Worm (Caenorhabditis elegans) whole organism, L3 larva: ENCODE measurements around the gene ZK1236.1.

ENCODE experiments used
- R02D3.7 ChIP-seq: fragments of 150-350 bp; optimal IDR thresholded peaks from 2 replicates; lab custom pipeline; 2014; ENCODE audit warnings: missing biosample characterization, missing genetic modification characterization
- ZK546.5 ChIP-seq: sonication (generic microtip); optimal IDR thresholded peaks from 2 replicates; lab custom pipeline; 2017; ENCODE audit warnings: missing biosample characterization, missing genetic modification characterization
- aly-2 ChIP-seq: fragments of 150-350 bp; optimal IDR thresholded peaks from 2 replicates; lab custom pipeline; 2014; ENCODE audit warnings: missing biosample characterization, missing genetic modification characterization
- ama-1 ChIP-seq: fragments of 150-350 bp; optimal IDR thresholded peaks from 2 replicates; lab custom pipeline; 2018
- ceh-16 ChIP-seq: sonication (generic microtip); optimal IDR thresholded peaks from 2 replicates; lab custom pipeline; 2017; ENCODE audit warnings: missing biosample characterization, missing genetic modification characterization
- ceh-28 ChIP-seq: fragments of 150-350 bp; optimal IDR thresholded peaks from 2 replicates; lab custom pipeline; 2014; ENCODE audit warnings: missing biosample characterization, missing genetic modification reagents, missing genetic modification characterization
- daf-12 ChIP-seq: fragments of 150-350 bp; optimal IDR thresholded peaks from 2 replicates; lab custom pipeline; 2014; ENCODE audit warnings: missing biosample characterization, missing genetic modification reagents, missing genetic modification characterization
- egl-27 ChIP-seq: sonication (generic microtip); optimal IDR thresholded peaks from 4 replicates; lab custom pipeline; 2017; ENCODE audit warnings: missing biosample characterization, missing genetic modification reagents, missing genetic modification characterization
- jun-1 ChIP-seq: fragments of 150-350 bp; optimal IDR thresholded peaks from 2 replicates; lab custom pipeline; 2014; ENCODE audit warnings: missing biosample characterization, missing genetic modification reagents, missing genetic modification characterization
- sea-2 ChIP-seq: fragments of 150-350 bp; sonication (generic microtip); optimal IDR thresholded peaks from 4 replicates; lab custom pipeline; 2014; ENCODE audit warnings: missing biosample characterization, missing genetic modification reagents, missing genetic modification characterization
- unc-39 ChIP-seq: sonication (generic microtip); optimal IDR thresholded peaks from 4 replicates; lab custom pipeline; 2017; ENCODE audit warnings: missing biosample characterization, missing genetic modification characterization
- zag-1 ChIP-seq: fragments of 150-350 bp; optimal IDR thresholded peaks from 2 replicates; lab custom pipeline; 2014; ENCODE audit warnings: missing biosample characterization, missing genetic modification characterization
- ztf-11 ChIP-seq: fragments of 150-350 bp; optimal IDR thresholded peaks from 2 replicates; lab custom pipeline; 2014; ENCODE audit warnings: missing biosample characterization, missing genetic modification characterization

DNA sequence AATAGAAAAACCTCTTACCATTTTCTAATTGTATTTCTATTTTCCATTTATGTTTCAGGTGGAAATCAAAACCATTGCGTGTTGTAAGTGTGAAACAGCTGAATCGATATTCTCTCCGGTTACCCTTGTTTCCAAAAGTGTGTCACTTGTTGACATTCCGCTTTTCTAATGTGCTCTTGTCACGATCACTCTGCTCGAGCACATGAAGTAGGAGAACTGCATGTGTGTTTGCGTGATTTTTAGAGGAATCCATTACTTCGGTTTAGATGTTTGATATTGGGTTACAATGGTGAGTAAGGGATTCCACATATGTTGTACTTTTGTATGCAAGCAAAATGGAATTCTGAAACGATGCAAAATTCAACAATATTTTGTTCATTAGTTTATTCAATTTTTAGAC is 21.4 kb downstream of the ZK1236.1 start:
- no peak for TF ChIP-seq jun-1 (tag; lab: Kevin White, UChicago)
- TF ChIP-seq unc-39 (tag; lab: Kevin White, UChicago): no peak
- no peak for TF ChIP-seq R02D3.7
- TF ChIP-seq ceh-28 (tag; lab: Kevin White, UChicago): no peak
- TF ChIP-seq ama-1 (lab: Kevin White, UChicago): no peak
- no peak for TF ChIP-seq sea-2 (GFP tag; lab: Kevin White, UChicago)
- TF ChIP-seq aly-2: no peak
- no peak for TF ChIP-seq ZK546.5 (tag; lab: Kevin White, UChicago)
- no peak for TF ChIP-seq ceh-16
- TF ChIP-seq daf-12 (tag; lab: Kevin White, UChicago): no peak
- TF ChIP-seq zag-1 (tag; lab: Kevin White, UChicago): no peak
- no peak for TF ChIP-seq ztf-11
- TF ChIP-seq egl-27: no peak
